Fruit fly (Drosophila melanogaster) whole organism, pupa: ENCODE data around the gene RtGEF.

Experiments used
- CG10348 ChIP-seq: fragments of 200-800 bp; sonication (Bioruptor generic); IDR thresholded peaks from 2 replicates; pipeline ENCODE4 v1.3.6; 2022; ENCODE audit warnings: missing biosample characterization, missing genetic modification characterization
- CG12605 ChIP-seq: fragments of 200-800 bp; sonication (Bioruptor generic); IDR thresholded peaks from 2 replicates; pipeline ENCODE4 v1.3.6; 2022; ENCODE audit warnings: missing biosample characterization, missing genetic modification characterization
- CG13204 ChIP-seq: fragments of 200-800 bp; sonication (Bioruptor generic); optimal IDR thresholded peaks from 2 replicates; lab custom pipeline; 2018; ENCODE audit warnings: missing biosample characterization, mild to moderate bottlenecking, missing genetic modification characterization, moderate library complexity
- CG14655 ChIP-seq: fragments of 200-800 bp; sonication (Bioruptor generic); optimal IDR thresholded peaks from 3 replicates; lab custom pipeline; 2017; ENCODE audit warnings: mild to moderate bottlenecking, missing biosample characterization, missing genetic modification reagents, missing genetic modification characterization
- CG15710 ChIP-seq: fragments of 200-800 bp; sonication (Bioruptor generic); optimal IDR thresholded peaks from 2 replicates; lab custom pipeline; 2018; ENCODE audit warnings: missing biosample characterization, mild to moderate bottlenecking, missing genetic modification characterization, moderate library complexity
- CG17806 ChIP-seq: fragments of 200-800 bp; sonication (Bioruptor generic); optimal IDR thresholded peaks from 2 replicates; lab custom pipeline; 2018; ENCODE audit warnings: missing biosample characterization, mild to moderate bottlenecking, missing genetic modification characterization, moderate library complexity
- CG32121 ChIP-seq: fragments of 200-800 bp; sonication (Bioruptor generic); IDR thresholded peaks from 2 replicates; pipeline ENCODE4 v1.3.6; 2022; ENCODE audit warnings: missing biosample characterization, missing genetic modification characterization
- CG34367 ChIP-seq: fragments of 200-800 bp; sonication (Bioruptor generic); optimal IDR thresholded peaks from 2 replicates; lab custom pipeline; 2018; ENCODE audit warnings: missing biosample characterization, mild to moderate bottlenecking, missing genetic modification characterization
- CG4496 ChIP-seq: fragments of 200-800 bp; sonication (Bioruptor generic); IDR thresholded peaks from 3 replicates; pipeline ENCODE4 v1.3.6; 2022; ENCODE audit warnings: missing biosample characterization, missing genetic modification characterization
- CG8159 ChIP-seq: fragments of 200-800 bp; sonication (Bioruptor generic); optimal IDR thresholded peaks from 3 replicates; lab custom pipeline; 2018; ENCODE audit warnings: missing biosample characterization, mild to moderate bottlenecking, missing genetic modification characterization, moderate library complexity
- CG8301 ChIP-seq: fragments of 200-800 bp; sonication (Bioruptor generic); optimal IDR thresholded peaks from 2 replicates; lab custom pipeline; 2018; ENCODE audit warnings: missing biosample characterization, mild to moderate bottlenecking, missing genetic modification characterization
- CG9948 ChIP-seq: fragments of 200-800 bp; sonication (Bioruptor generic); optimal IDR thresholded peaks from 2 replicates; lab custom pipeline; 2018; ENCODE audit warnings: missing biosample characterization, mild to moderate bottlenecking, missing genetic modification characterization, moderate library complexity
- D1 ChIP-seq: fragments of 200-800 bp; sonication (Bioruptor generic); optimal IDR thresholded peaks from 2 replicates; lab custom pipeline; 2018; ENCODE audit warnings: missing biosample characterization, mild to moderate bottlenecking, missing genetic modification characterization, moderate library complexity
- EcR ChIP-seq: fragments of 200-800 bp; sonication (Bioruptor generic); optimal IDR thresholded peaks from 3 replicates; lab custom pipeline; 2019; ENCODE audit warnings: missing biosample characterization, missing genetic modification characterization, mild to moderate bottlenecking, moderate library complexity, missing genetic modification reagents
- Ets98B ChIP-seq: fragments of 200-800 bp; sonication (Bioruptor generic); IDR thresholded peaks from 2 replicates; pipeline ENCODE4 v1.3.6; 2022; ENCODE audit warnings: missing biosample characterization, missing genetic modification characterization
- Pif1A ChIP-seq: fragments of 200-800 bp; sonication (Bioruptor generic); optimal IDR thresholded peaks from 3 replicates; lab custom pipeline; 2016; ENCODE audit warnings: missing biosample characterization, missing genetic modification characterization
- Pif1B ChIP-seq: fragments of 200-800 bp; sonication (Bioruptor generic); optimal IDR thresholded peaks from 3 replicates; lab custom pipeline; 2016; ENCODE audit warnings: missing biosample characterization, missing genetic modification characterization
- Snoo ChIP-seq: fragments of 200-800 bp; sonication (Bioruptor generic); optimal IDR thresholded peaks from 3 replicates; lab custom pipeline; 2017; ENCODE audit warnings: missing biosample characterization, mild to moderate bottlenecking, missing genetic modification characterization, inconsistent platforms
- fd96Ca ChIP-seq: fragments of 200-800 bp; sonication (Bioruptor generic); IDR thresholded peaks from 3 replicates; pipeline ENCODE4 v1.3.6; 2022; ENCODE audit warnings: missing biosample characterization, missing genetic modification characterization
- gl ChIP-seq: fragments of 200-800 bp; sonication (Bioruptor generic); optimal IDR thresholded peaks from 2 replicates; lab custom pipeline; 2018; ENCODE audit warnings: missing biosample characterization, mild to moderate bottlenecking, missing genetic modification characterization
- rn ChIP-seq: fragments of 200-800 bp; sonication (Bioruptor generic); IDR thresholded peaks from 2 replicates; pipeline ENCODE4 v1.3.6; 2022; ENCODE audit warnings: missing biosample characterization, missing genetic modification characterization

The RtGEF gene

dm6 chr2L:20349671-20350539 lies at the start of gene RtGEF, which contains the start of gene La:
Gene RtGEF (plus strand): TSS chr2L:20350434.
Gene La (minus strand): TSS chr2L:20350012.
- no peak for TF ChIP-seq CG9948
- TF ChIP-seq D1, result no peak
- 0 out of 3 replicates have a peak, but pooled peaks have one; percentile 16 for TF ChIP-seq CG4496 (GFP tag; lab: Robert Waterston, UW)
- no peak for TF ChIP-seq CG12605
- TF ChIP-seq CG17806, result no peak
- TF ChIP-seq CG14655 (GFP tag; lab: Kevin White, UChicago), result no peak
- TF ChIP-seq fd96Ca (GFP tag; lab: Robert Waterston, UW), result 0 out of 3 replicates have a peak, but pooled peaks have one; percentile 10
- no peak for TF ChIP-seq CG13204
- no peak for TF ChIP-seq CG8159 (tag; lab: Kevin White, UChicago)
- TF ChIP-seq CG8301 (tag; lab: Kevin White, UChicago), result no peak
- peak; percentile 16 for TF ChIP-seq CG34367 (tag; lab: Kevin White, UChicago)
- no peak for TF ChIP-seq Pif1B
- TF ChIP-seq CG10348, result no peak
- TF ChIP-seq CG32121 (GFP tag; lab: Robert Waterston, UW), result no peak
- TF ChIP-seq rn, result no peak
- no peak for TF ChIP-seq Ets98B (GFP tag; lab: Robert Waterston, UW)
- TF ChIP-seq gl (tag; lab: Kevin White, UChicago), result no peak
- TF ChIP-seq Snoo, result no peak
- TF ChIP-seq EcR, result no peak
- peak; percentile 3 for TF ChIP-seq Pif1A (GFP tag; lab: Kevin White, UChicago)
- peak; percentile 20 for TF ChIP-seq CG15710 (tag; lab: Kevin White, UChicago)

- TF ChIP-seq Ets98B (GFP tag; lab: Robert Waterston, UW), result peak; percentile 32; the same call in 1 of the 2 replicates
- TF ChIP-seq CG9948, result no peak
- no peak for TF ChIP-seq CG4496 (GFP tag; lab: Robert Waterston, UW)
- TF ChIP-seq Pif1B, result peak; percentile 41
- TF ChIP-seq CG13204, result peak; percentile 49
- peak; percentile 43; the same call in 1 of the 2 replicates for TF ChIP-seq CG12605
- TF ChIP-seq fd96Ca (GFP tag; lab: Robert Waterston, UW), result no peak
- TF ChIP-seq rn, result no peak
- TF ChIP-seq CG8159 (tag; lab: Kevin White, UChicago), result no peak
- no peak for TF ChIP-seq Pif1A (GFP tag; lab: Kevin White, UChicago)
- TF ChIP-seq Snoo, result peak; percentile 34
- TF ChIP-seq CG14655 (GFP tag; lab: Kevin White, UChicago), result no peak
- no peak for TF ChIP-seq D1
- no peak for TF ChIP-seq CG17806
- TF ChIP-seq CG32121 (GFP tag; lab: Robert Waterston, UW), result peak; percentile 16; the same call in 1 of the 2 replicates
- peak; percentile 14 for TF ChIP-seq EcR
Observed at dm6 chr2L:20310751-20311387, 39.4 kb upstream of the RtGEF start, which contains the start of gene spir. Gene spir (plus strand): TSS chr2L:20311219.

dm6 chr2L:20313117-20313645 lies 37.1 kb upstream of the RtGEF start:
- no peak for TF ChIP-seq CG10348
- TF ChIP-seq Snoo, result no peak
- TF ChIP-seq EcR, result no peak
- TF ChIP-seq D1, result no peak
- no peak for TF ChIP-seq CG8159 (tag; lab: Kevin White, UChicago)
- TF ChIP-seq CG17806, result no peak

dm6 chr2L:20314693-20315268 lies 35.5 kb upstream of the RtGEF start:
- TF ChIP-seq CG12605 (0 out of 2 replicates have a peak, but pooled peaks have one; percentile 32), fd96Ca (GFP tag; lab: Robert Waterston, UW) (no peak)

- 0 out of 3 replicates have a peak, but pooled peaks have one; percentile 33 for TF ChIP-seq fd96Ca (GFP tag; lab: Robert Waterston, UW)
- no peak for TF ChIP-seq CG14655 (GFP tag; lab: Kevin White, UChicago)
- no peak for TF ChIP-seq CG17806
- TF ChIP-seq CG13204, result peak; percentile 62
Observed at dm6 chr2L:20321207-20321773, 28.9 kb upstream of the RtGEF start.

dm6 chr2L:20322013-20322638 lies 28.1 kb upstream of the RtGEF start:
- TF ChIP-seq CG15710 (tag; lab: Kevin White, UChicago) (no peak), CG14655 (GFP tag; lab: Kevin White, UChicago) (no peak), CG4496 (GFP tag; lab: Robert Waterston, UW) (no peak)
